Fruit fly (Drosophila melanogaster): Measurements from ENCODE around the gene kipf.

Gene kipf

DNA sequence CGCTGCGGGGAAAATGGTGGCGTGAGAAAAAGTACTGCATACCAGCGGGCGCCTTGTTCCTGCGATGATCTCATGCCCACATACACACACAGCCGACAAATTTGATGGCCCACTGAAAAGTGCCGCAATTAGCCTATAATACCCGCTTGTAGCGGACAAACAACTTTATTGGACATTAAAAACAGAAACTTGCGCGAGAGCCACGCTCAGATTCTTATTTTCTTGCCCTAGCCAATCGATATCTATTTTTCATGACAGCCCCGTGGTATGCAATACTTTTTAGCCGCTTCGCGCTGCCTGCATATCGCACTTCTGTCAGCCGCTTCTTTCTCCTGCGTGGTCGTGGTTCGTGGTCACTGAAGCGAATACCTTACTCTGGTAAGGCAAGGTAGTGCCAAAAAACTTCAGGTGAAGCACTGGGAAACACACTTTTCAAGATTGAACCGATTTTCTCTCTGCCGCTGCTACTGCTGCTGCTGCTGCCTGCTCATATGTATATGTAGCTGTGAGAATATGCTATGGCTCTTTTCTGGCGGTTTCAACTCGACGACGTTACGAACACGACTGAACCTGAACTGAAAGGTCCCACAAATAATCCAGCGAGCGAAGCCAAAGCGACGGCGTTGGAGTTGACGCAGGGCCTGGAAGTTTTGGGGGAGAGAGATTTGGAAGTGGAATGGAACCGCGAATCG lies 27.3 kb upstream of the kipf start, which contains the start of gene CG17816 (continued):
- no peak for TF ChIP-seq Taf1 (GFP tag; IDR thresholded peaks at IDR 0.05)
- peak; percentile 43 for TF ChIP-seq nom (GFP tag; optimal IDR thresholded peaks at IDR 0.05)
- peak; percentile 25 for TF ChIP-seq CG11723 (GFP tag; optimal IDR thresholded peaks at IDR 0.05)
- TF ChIP-seq CG34422 (GFP tag; IDR thresholded peaks at IDR 0.05): 0 out of 3 replicates have a peak, but pooled peaks have one; percentile 12
- peak; percentile 37 for TF ChIP-seq phol (tag; optimal IDR thresholded peaks at IDR 0.05)
- peak; percentile 44 for TF ChIP-seq CG13894 (tag; optimal IDR thresholded peaks at IDR 0.05)
- TF ChIP-seq Stat92E (GFP tag; optimal IDR thresholded peaks at IDR 0.05): no peak
- peak; percentile 19 for TF ChIP-seq MESR4 (GFP tag; optimal IDR thresholded peaks at IDR 0.05)
- TF ChIP-seq Oli (tag; optimal IDR thresholded peaks at IDR 0.05): no peak
- TF ChIP-seq CG1603 (tag; optimal IDR thresholded peaks at IDR 0.05): no peak
- peak; percentile 28 for TF ChIP-seq CG8478 (optimal IDR thresholded peaks at IDR 0.05)
- peak; percentile 78 for TF ChIP-seq Jarid2 (GFP tag; optimal IDR thresholded peaks at IDR 0.05)
- peak; percentile 71; the same call in 1 of the 2 replicates for TF ChIP-seq onecut (GFP tag; IDR thresholded peaks at IDR 0.05)
- TF ChIP-seq ap (GFP tag; IDR thresholded peaks at IDR 0.05): no peak
- TF ChIP-seq Deaf1 (tag; optimal IDR thresholded peaks at IDR 0.05): peak; percentile 80
- TF ChIP-seq grau (tag; optimal IDR thresholded peaks at IDR 0.05): no peak
- no peak for TF ChIP-seq tup (GFP tag; optimal IDR thresholded peaks at IDR 0.05)

DNA sequence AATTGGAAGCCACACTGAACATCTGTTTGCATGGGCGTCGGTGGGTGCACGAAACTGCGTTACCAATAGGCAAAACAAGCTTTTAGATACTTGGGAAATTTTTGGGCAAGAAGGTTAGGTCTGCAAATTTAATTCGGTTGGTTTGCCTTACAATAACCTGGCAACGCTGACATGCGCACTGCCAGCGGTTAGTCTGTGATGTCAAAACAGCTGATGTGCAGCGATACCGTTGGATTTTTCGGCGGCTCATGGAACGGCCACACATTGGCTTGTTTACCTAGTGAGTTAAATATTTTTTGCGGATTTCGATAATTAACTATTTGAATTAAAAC lies 26.8 kb upstream of the kipf start, which contains the start of gene ArgRS-m:
Gene ArgRS-m, plus strand, starts transcription at position 187 of the 332 bp plus-strand sequence.
- TF ChIP-seq abd-A (tag; optimal IDR thresholded peaks at IDR 0.05) (no peak), B-H2 (GFP tag; optimal IDR thresholded peaks at IDR 0.05) (no peak), Xbp1 (GFP tag; optimal IDR thresholded peaks at IDR 0.05) (peak; percentile 47), Blimp-1 (GFP tag; optimal IDR thresholded peaks at IDR 0.05) (no peak), BEAF-32 (GFP tag; optimal IDR thresholded peaks at IDR 0.05) (peak; percentile 61), ci (GFP tag; IDR thresholded peaks at IDR 0.05) (peak; percentile 53; the same call in 1 of the 3 replicates), en (GFP tag; optimal IDR thresholded peaks at IDR 0.05) (no peak), tin (GFP tag; optimal IDR thresholded peaks at IDR 0.05) (peak; percentile 38), tx (GFP tag; optimal IDR thresholded peaks at IDR 0.05) (peak; percentile 65), dysf (GFP tag; IDR thresholded peaks at IDR 0.05) (peak; percentile 43; the same call in 1 of the 3 replicates), CG11247 (GFP tag; IDR thresholded peaks at IDR 0.05) (0 out of 2 replicates have a peak, but pooled peaks have one; percentile 21), CG32532 (GFP tag; IDR thresholded peaks at IDR 0.05) (peak; percentile 56), bbx (GFP tag; IDR thresholded peaks at IDR 0.05; ENCODE audit: partially characterized antibody) (no peak), gcm2 (GFP tag; optimal IDR thresholded peaks at IDR 0.05) (peak; percentile 10), chinmo (GFP tag; IDR thresholded peaks at IDR 0.05; ENCODE audit: partially characterized antibody) (no peak), CG1233 (GFP tag; optimal IDR thresholded peaks at IDR 0.05) (no peak), Pdp1 (GFP tag; optimal IDR thresholded peaks at IDR 0.05) (peak in 1 of 2 experiments; percentile 55), unc-4 (GFP tag; IDR thresholded peaks at IDR 0.05; ENCODE audit: partially characterized antibody) (0 out of 2 replicates have a peak, but pooled peaks have one; percentile 53), Doc2 (GFP tag; IDR thresholded peaks at IDR 0.05) (no peak), C15 (GFP tag; IDR thresholded peaks at IDR 0.05) (no peak), repo (GFP tag; optimal IDR thresholded peaks at IDR 0.05) (peak; percentile 26), cwo (GFP tag; optimal IDR thresholded peaks at IDR 0.05) (peak; percentile 41), Hmr (GFP tag; optimal IDR thresholded peaks at IDR 0.05) (peak; percentile 65), Fer3 (tag; optimal IDR thresholded peaks at IDR 0.05) (peak; percentile 43), otp (GFP tag; IDR thresholded peaks at IDR 0.05) (no peak; the same call in 2 of the 3 replicates), Kr (GFP tag; optimal IDR thresholded peaks at IDR 0.05) (no peak), CG6765 (GFP tag; optimal IDR thresholded peaks at IDR 0.05) (no peak), slp2 (GFP tag; optimal IDR thresholded peaks at IDR 0.05) (no peak), esg (GFP tag; conservative IDR thresholded peaks at IDR 0.05) (no peak), emc (GFP tag; optimal IDR thresholded peaks at IDR 0.05) (peak; percentile 28), maf-S (GFP tag; optimal IDR thresholded peaks at IDR 0.05) (peak; percentile 28), sd (tag; optimal IDR thresholded peaks at IDR 0.05) (peak; percentile 33)
